Fruit fly (Drosophila melanogaster): ENCODE results near the gene CG13833.

DNA sequence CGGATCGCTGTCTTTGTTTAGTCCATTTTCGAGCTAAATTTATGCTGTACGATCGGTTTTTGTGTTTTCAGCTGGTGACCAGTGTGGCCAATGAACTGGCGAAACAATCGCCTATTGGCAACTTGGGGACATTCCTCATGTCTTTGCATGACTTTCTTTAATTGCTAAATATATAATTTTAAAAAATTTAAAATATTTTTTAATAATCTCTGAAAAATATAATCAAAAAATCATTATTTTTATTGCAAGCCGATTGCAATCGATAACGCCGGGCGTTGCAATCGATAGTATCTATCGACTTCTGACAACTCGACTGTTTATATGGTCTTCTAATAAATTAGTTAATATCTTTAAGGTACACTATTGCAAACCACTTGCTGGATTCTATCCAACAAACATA is 25.8 kb upstream of the CG13833 start, which contains the start of the genes sav and Ublcp1:
- TF ChIP-seq rn (GFP tag; IDR thresholded peaks at IDR 0.05) = no peak
- TF ChIP-seq Snoo (tag; optimal IDR thresholded peaks at IDR 0.05) = no peak
- no peak for TF ChIP-seq D1 (tag; optimal IDR thresholded peaks at IDR 0.05)
- TF ChIP-seq CG8159 (tag; optimal IDR thresholded peaks at IDR 0.05) = no peak
